Worm (Caenorhabditis elegans): ENCODE results near the gene F13H10.6.

The F13H10.6 gene

DNA sequence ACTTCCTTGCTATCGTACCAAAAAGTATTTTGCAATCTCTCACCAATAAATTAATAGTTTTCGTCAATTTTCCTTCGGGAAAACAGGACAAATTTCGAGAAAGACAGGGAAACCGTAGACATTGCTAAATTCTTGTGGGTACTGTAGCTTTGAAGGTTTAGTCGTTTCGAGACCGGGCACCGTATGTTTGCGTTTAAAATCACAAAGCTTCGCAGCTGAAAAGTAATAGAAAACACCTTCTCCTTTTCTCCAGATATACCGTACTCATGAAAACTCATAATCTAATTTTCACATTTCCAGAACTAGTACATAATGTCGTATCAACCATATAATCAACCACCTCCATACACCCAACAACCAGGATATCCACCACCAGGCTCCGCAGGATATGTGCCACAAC, at the start of gene F13H10.6:
Gene F13H10.6 (plus strand): TSS at position 301 of the 400 bp plus-strand sequence.
- TF ChIP-seq unc-62 (GFP tag; optimal IDR thresholded peaks at IDR 0.05 in 1 of 2) (peak in 1 of 2 experiments; percentile 64), unc-62 (tag; optimal IDR thresholded peaks at IDR 0.05) (no peak), mdt-29 (GFP tag; IDR thresholded peaks at IDR 0.05) (no peak)

DNA sequence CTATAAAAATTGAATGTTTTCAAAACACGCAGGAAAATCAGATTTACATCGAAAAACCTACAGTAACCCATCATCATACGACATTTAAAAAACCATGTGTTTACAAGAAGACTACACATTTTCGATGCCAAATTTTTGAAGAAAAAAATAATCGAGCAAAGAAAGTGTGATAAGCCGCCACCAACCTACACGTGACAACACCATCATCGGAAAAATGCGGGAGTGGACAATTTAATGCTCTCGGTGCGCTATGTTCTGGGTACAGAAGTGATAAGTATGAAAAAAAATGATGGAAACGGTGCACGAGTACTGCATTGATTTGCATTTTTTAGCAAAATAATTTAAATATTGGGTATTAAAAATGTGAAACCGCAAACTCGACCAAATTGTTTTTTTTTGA, 44.4 kb upstream of the F13H10.6 start:
- no peak for TF ChIP-seq ztf-11 (tag; optimal IDR thresholded peaks at IDR 0.05)
- no peak for TF ChIP-seq php-3 (GFP tag; IDR thresholded peaks at IDR 0.05)
- no peak for TF ChIP-seq zag-1 (tag; optimal IDR thresholded peaks at IDR 0.05)
- TF ChIP-seq Y75B8A.6 (GFP tag; IDR thresholded peaks at IDR 0.05): no peak
- no peak for TF ChIP-seq ZK546.5 (tag; optimal IDR thresholded peaks at IDR 0.05)
- TF ChIP-seq madf-9 (GFP tag; conservative IDR thresholded peaks at IDR 0.05): no peak
- TF ChIP-seq lim-7 (GFP tag; IDR thresholded peaks at IDR 0.05): no peak
- no peak for TF ChIP-seq saeg-2 (GFP tag; IDR thresholded peaks at IDR 0.05)
- no peak for TF ChIP-seq arid-1 (GFP tag; conservative IDR thresholded peaks at IDR 0.05)
- peak; percentile 72 for TF ChIP-seq dmd-6 (GFP tag; IDR thresholded peaks at IDR 0.05)
- no peak for TF ChIP-seq ceh-62 (tag; optimal IDR thresholded peaks at IDR 0.05)
- TF ChIP-seq nhr-48 (tag; optimal IDR thresholded peaks at IDR 0.05): peak; percentile 50
- peak; percentile 56 for TF ChIP-seq nhr-28 (tag; optimal IDR thresholded peaks at IDR 0.05)
- TF ChIP-seq dve-1 (tag; optimal IDR thresholded peaks at IDR 0.05; ENCODE audit: insufficient read depth): peak; percentile 52
- no peak for TF ChIP-seq set-16 (GFP tag; IDR thresholded peaks at IDR 0.05)
- peak; percentile 12 for TF ChIP-seq mxl-3 (GFP tag; optimal IDR thresholded peaks at IDR 0.05)
- TF ChIP-seq hlh-30 (tag; optimal IDR thresholded peaks at IDR 0.05; ENCODE audit: insufficient read depth): peak; percentile 44
- TF ChIP-seq ceh-82 (tag; optimal IDR thresholded peaks at IDR 0.05): no peak
- TF ChIP-seq hlh-11 (tag; optimal IDR thresholded peaks at IDR 0.05): no peak
- peak; percentile 24 for TF ChIP-seq nhr-77 (tag; optimal IDR thresholded peaks at IDR 0.05)
- no peak for TF ChIP-seq daf-16 (GFP tag; optimal IDR thresholded peaks at IDR 0.05)
- peak; percentile 55 for TF ChIP-seq daf-16 (tag; optimal IDR thresholded peaks at IDR 0.05)
- TF ChIP-seq unc-130 (GFP tag; optimal IDR thresholded peaks at IDR 0.05): no peak
- no peak for TF ChIP-seq egl-43 (GFP tag; IDR thresholded peaks at IDR 0.05)
- peak in 1 of 2 experiments; percentile 1 for TF ChIP-seq mdl-1 (tag; optimal IDR thresholded peaks at IDR 0.05)
- no peak for TF ChIP-seq F44E2.7 (GFP tag; IDR thresholded peaks at IDR 0.05)
- TF ChIP-seq lsy-2 (tag; optimal IDR thresholded peaks at IDR 0.05): no peak

DNA sequence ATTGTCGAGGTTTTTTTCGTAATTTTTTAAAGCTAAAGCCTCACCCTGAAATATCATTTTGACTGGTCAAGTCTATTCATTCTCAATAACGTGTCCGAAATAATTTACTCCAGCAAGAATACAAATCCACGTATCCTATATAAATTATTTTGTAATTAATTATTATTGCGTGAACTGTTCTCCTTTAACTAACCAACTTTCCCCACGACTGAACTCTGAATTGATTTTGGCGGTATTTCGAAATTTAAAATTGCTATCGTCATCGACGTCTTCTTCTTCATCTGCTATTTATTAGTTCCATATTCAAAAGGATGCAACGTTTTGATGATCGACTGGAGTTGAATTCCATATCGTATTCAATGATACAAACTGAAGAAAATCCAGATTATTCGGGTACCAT, 42.7 kb upstream of the F13H10.6 start, which contains the start of the genes aqp-3 and Y69E1A.8:
Gene aqp-3 (minus strand): TSS at position 101 of the 400 bp plus-strand sequence.
Gene Y69E1A.8 (plus strand): TSS at position 246 of the 400 bp plus-strand sequence.
- TF ChIP-seq ztf-11 (tag; optimal IDR thresholded peaks at IDR 0.05) (no peak), nhr-76 (tag; optimal IDR thresholded peaks at IDR 0.05) (no peak), nhr-11 (tag; optimal IDR thresholded peaks at IDR 0.05) (no peak), ceh-20 (GFP tag; IDR thresholded peaks at IDR 0.05) (no peak), tag-97 (GFP tag; IDR thresholded peaks at IDR 0.05) (no peak), madf-9 (GFP tag; conservative IDR thresholded peaks at IDR 0.05) (no peak), F49E8.2 (tag; optimal IDR thresholded peaks at IDR 0.05; ENCODE audit: borderline replicate concordance) (no peak), spr-3 (GFP tag; optimal IDR thresholded peaks at IDR 0.05) (no peak), madf-5 (GFP tag; IDR thresholded peaks at IDR 0.05) (no peak), hlh-30 (tag; optimal IDR thresholded peaks at IDR 0.05; ENCODE audit: insufficient read depth) (no peak), ama-1 (optimal IDR thresholded peaks at IDR 0.05) (no peak), fos-1 (tag; optimal IDR thresholded peaks at IDR 0.05) (no peak), egl-43 (GFP tag; IDR thresholded peaks at IDR 0.05) (no peak), nhr-77 (tag; optimal IDR thresholded peaks at IDR 0.05) (no peak), duxl-1 (tag; optimal IDR thresholded peaks at IDR 0.05; ENCODE audit: poor library complexity) (no peak), ceh-62 (tag; optimal IDR thresholded peaks at IDR 0.05) (no peak), nhr-48 (tag; optimal IDR thresholded peaks at IDR 0.05) (no peak), dmd-6 (GFP tag; IDR thresholded peaks at IDR 0.05) (no peak), ceh-32 (tag; optimal IDR thresholded peaks at IDR 0.05; ENCODE audit: poor library complexity) (no peak)
